Fruit fly (Drosophila melanogaster) whole organism, wandering third instar larva: ENCODE results near the gene CG46303.

Source experiments
- Hr78 ChIP-seq: fragments of >200 bp; optimal IDR thresholded peaks from 2 replicates; lab custom pipeline; 2017; ENCODE audit warnings: missing biosample characterization, missing genetic modification characterization
- br ChIP-seq: fragments of 200-800 bp; sonication (Bioruptor generic); optimal IDR thresholded peaks from 2 replicates; lab custom pipeline; 2016; ENCODE audit warnings: missing biosample characterization, missing genetic modification characterization
- fru ChIP-seq: fragments of 200-800 bp; sonication (Bioruptor generic); optimal IDR thresholded peaks from 3 replicates; lab custom pipeline; 2016; ENCODE audit warnings: missing biosample characterization, mild to moderate bottlenecking, missing genetic modification characterization
- pan ChIP-seq: fragments of >200 bp; optimal IDR thresholded peaks from 2 replicates; lab custom pipeline; 2017
- psq ChIP-seq: fragments of 200-800 bp; sonication (Bioruptor generic); optimal IDR thresholded peaks from 3 replicates; lab custom pipeline; 2017; ENCODE audit warnings: missing biosample characterization, mild to moderate bottlenecking, missing genetic modification characterization, moderate library complexity
- sv ChIP-seq: fragments of 200-800 bp; sonication (Bioruptor generic); optimal IDR thresholded peaks from 3 replicates; lab custom pipeline; 2016; ENCODE audit warnings: missing biosample characterization, missing genetic modification characterization
- tai ChIP-seq: sonication (Bioruptor generic); optimal IDR thresholded peaks from 2 replicates; lab custom pipeline; 2016; ENCODE audit warnings: missing biosample characterization, missing genetic modification characterization
- usp ChIP-seq: fragments of >200 bp; optimal IDR thresholded peaks from 2 replicates; lab custom pipeline; 2017; ENCODE audit warnings: missing biosample characterization, missing genetic modification characterization

DNA sequence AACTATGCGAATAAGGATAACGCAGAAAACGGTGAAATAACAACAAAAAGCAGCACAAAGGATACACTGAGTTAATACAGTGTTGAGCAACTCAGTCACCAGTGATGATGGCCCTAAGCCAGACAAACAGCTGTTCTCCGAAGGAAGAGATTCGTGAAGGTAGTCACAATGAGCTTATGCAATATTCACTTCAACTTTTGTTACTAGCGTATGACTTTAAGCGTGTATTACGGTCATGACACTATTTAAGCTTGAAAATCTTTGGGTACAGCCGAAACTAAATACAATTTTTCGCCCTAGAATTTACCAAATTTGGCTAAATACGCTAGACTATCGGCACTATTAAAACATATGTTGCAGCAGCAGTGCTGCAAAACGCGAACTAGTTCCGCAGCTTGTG, 34.4 kb downstream of the CG46303 start, which contains the start of the genes disp and ECSIT:
- TF ChIP-seq br (GFP tag; lab: Kevin White, UChicago) (peak; percentile 46), psq (peak; percentile 34), usp (GFP tag; lab: Kevin White, UChicago) (no peak), tai (GFP tag; lab: Kevin White, UChicago) (no peak), Hr78 (no peak), sv (peak; percentile 34), pan (lab: Kevin White, UChicago) (no peak), fru (GFP tag; lab: Kevin White, UChicago) (no peak)
